Worm (Caenorhabditis elegans) whole organism, mixed stage, embryonic: ENCODE data around the gene rpl-7A.

Source experiments
- elt-1 ChIP-seq: sonication (generic microtip); optimal IDR thresholded peaks from 2 replicates; lab custom pipeline; 2017; ENCODE audit warnings: missing genetic modification characterization, mild to moderate bottlenecking, missing compliant biosample characterization, antibody characterized with exemption, moderate library complexity, borderline replicate concordance; ENCODE audit not compliant: insufficient read depth
- hlh-1 ChIP-seq: fragments of 150-350 bp; optimal IDR thresholded peaks from 2 replicates; lab custom pipeline; 2014; ENCODE audit warnings: missing biosample characterization, missing genetic modification reagents, missing genetic modification characterization
- mep-1 ChIP-seq: fragments of 150-350 bp; optimal IDR thresholded peaks from 2 replicates; lab custom pipeline; 2017; ENCODE audit warnings: missing biosample characterization, missing genetic modification reagents, missing genetic modification characterization, inconsistent platforms
- nhr-28 ChIP-seq: fragments of 150-350 bp; optimal IDR thresholded peaks from 2 replicates; lab custom pipeline; 2014; ENCODE audit warnings: missing biosample characterization, missing genetic modification characterization
- unc-39 ChIP-seq: fragments of 150-350 bp; optimal IDR thresholded peaks from 2 replicates; lab custom pipeline; 2014; ENCODE audit warnings: missing biosample characterization, missing genetic modification characterization

DNA sequence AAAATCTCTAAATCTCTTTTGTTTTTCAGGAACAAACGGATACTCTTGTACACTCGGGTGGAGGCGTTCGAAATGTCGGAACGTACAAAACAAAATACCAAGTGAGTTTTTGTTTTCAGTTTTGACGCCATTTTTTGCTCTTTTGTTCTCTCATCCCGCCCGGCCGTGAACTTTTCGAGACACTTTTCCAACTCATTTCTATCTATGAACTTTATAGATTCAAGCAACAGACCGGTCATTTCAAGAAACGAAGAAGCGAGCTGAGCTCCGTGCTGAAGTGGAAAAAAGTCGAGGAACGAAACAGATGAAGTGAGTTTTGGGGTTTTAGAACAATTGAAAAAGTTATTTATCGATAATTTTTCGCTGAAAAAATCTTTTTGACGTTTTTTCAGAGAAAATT, 20.1 kb upstream of the rpl-7A start:
- TF ChIP-seq hlh-1 (tag; lab: Kevin White, UChicago) = no peak
- no peak for TF ChIP-seq nhr-28 (tag; lab: Kevin White, UChicago)
- no peak for TF ChIP-seq mep-1
- TF ChIP-seq unc-39 (tag; lab: Kevin White, UChicago) = no peak
- TF ChIP-seq elt-1 (tag; lab: Kevin White, UChicago) = no peak
